Fruit fly (Drosophila melanogaster): ENCODE data around the gene rg.
A peak's percentile ranks its signal among the peaks of the same experiment; 100 is the strongest.

rg gene

DNA sequence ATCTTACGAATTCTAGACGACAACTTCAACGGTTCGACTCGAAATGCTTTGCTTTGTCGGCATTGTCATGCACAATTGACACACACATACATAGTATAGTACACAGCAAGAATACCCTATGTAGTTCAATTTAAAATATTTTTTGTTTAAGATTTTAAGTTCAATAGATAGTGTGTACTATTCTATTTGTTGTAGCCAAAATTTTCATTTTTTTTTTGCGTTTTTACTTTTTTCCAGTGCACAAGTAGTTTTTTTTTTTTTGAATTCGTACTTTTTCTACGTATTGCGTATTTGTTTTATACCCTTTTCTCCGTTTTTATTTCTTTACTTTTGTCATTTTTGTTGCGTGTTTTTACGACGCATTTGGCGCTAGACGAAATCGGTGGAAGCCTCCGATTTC, 23.6 kb upstream of the rg start (continued):
- TF ChIP-seq Poxn (GFP tag; IDR thresholded peaks at IDR 0.05) (no peak), CG1529 (GFP tag; optimal IDR thresholded peaks at IDR 0.05) (no peak), CG11398 (GFP tag; optimal IDR thresholded peaks at IDR 0.05) (no peak), CG32532 (GFP tag; IDR thresholded peaks at IDR 0.05) (no peak; the same call in 1 of the 2 replicates), CG2120 (GFP tag; optimal IDR thresholded peaks at IDR 0.05) (peak; percentile 47), CG2712 (tag; optimal IDR thresholded peaks at IDR 0.05) (peak; percentile 37), tgo (GFP tag; IDR thresholded peaks at IDR 0.05) (peak; percentile 34; the same call in 1 of the 3 replicates), lbe (GFP tag; optimal IDR thresholded peaks at IDR 0.05) (no peak), CG6254 (GFP tag; optimal IDR thresholded peaks at IDR 0.05) (no peak), CG3281 (GFP tag; optimal IDR thresholded peaks at IDR 0.05) (no peak), zen (tag; optimal IDR thresholded peaks at IDR 0.05) (no peak), HmgZ (tag; optimal IDR thresholded peaks at IDR 0.05) (no peak), ssp (GFP tag; IDR thresholded peaks at IDR 0.05) (no peak), Ets65A (GFP tag) (peak; percentile 12), CG32772 (GFP tag; IDR thresholded peaks at IDR 0.05) (peak; percentile 51), crol (GFP tag; IDR thresholded peaks at IDR 0.05) (no peak), ewg (GFP tag; optimal IDR thresholded peaks at IDR 0.05) (no peak), ind (GFP tag; optimal IDR thresholded peaks at IDR 0.05) (peak; percentile 20), CG15073 (GFP tag; optimal IDR thresholded peaks at IDR 0.05) (no peak), Sox102F (GFP tag; optimal IDR thresholded peaks at IDR 0.05) (peak; percentile 13), CG10462 (GFP tag; optimal IDR thresholded peaks at IDR 0.05) (no peak), CG14050 (GFP tag; IDR thresholded peaks at IDR 0.05) (no peak), CG12236 (GFP tag; optimal IDR thresholded peaks at IDR 0.05) (no peak), bcd (GFP tag; optimal IDR thresholded peaks at IDR 0.05) (no peak), Dref (GFP tag; IDR thresholded peaks at IDR 0.05) (no peak), CG6689 (GFP tag; IDR thresholded peaks at IDR 0.05) (peak; percentile 42), CG12104 (GFP tag; optimal IDR thresholded peaks at IDR 0.05) (no peak), grau (tag; optimal IDR thresholded peaks at IDR 0.05) (peak; percentile 41), pros (GFP tag; optimal IDR thresholded peaks at IDR 0.05) (no peak), Dbx (GFP tag; IDR thresholded peaks at IDR 0.05) (no peak), jing (GFP tag; optimal IDR thresholded peaks at IDR 0.05) (no peak), CG13424 (tag; optimal IDR thresholded peaks at IDR 0.05) (peak; percentile 8), CG9727 (GFP tag; optimal IDR thresholded peaks at IDR 0.05) (peak; percentile 24), br (optimal IDR thresholded peaks at IDR 0.05) (no peak), CG3995 (GFP tag; optimal IDR thresholded peaks at IDR 0.05) (no peak), CG1602 (GFP tag; optimal IDR thresholded peaks at IDR 0.05) (no peak), tup (GFP tag; optimal IDR thresholded peaks at IDR 0.05) (no peak), CG3065 (GFP tag; optimal IDR thresholded peaks at IDR 0.05) (no peak), hbn (GFP tag; IDR thresholded peaks at IDR 0.05; ENCODE audit: partially characterized antibody) (no peak), CG9215 (GFP tag; IDR thresholded peaks at IDR 0.05) (0 out of 2 replicates have a peak, but pooled peaks have one; percentile 16), Taf1 (GFP tag; IDR thresholded peaks at IDR 0.05) (0 out of 2 replicates have a peak, but pooled peaks have one; percentile 31), tin (GFP tag; optimal IDR thresholded peaks at IDR 0.05) (peak; percentile 2), CG12391 (tag; optimal IDR thresholded peaks at IDR 0.05) (peak; percentile 17), Sry-δ (GFP tag; optimal IDR thresholded peaks at IDR 0.05) (no peak), Med (GFP tag) (no peak), mld (GFP tag; IDR thresholded peaks at IDR 0.05; ENCODE audit: partially characterized antibody) (no peak), ara (GFP tag; IDR thresholded peaks at IDR 0.05) (no peak; the same call in 1 of the 2 replicates), pan (optimal IDR thresholded peaks at IDR 0.05) (no peak), pan (GFP tag; optimal IDR thresholded peaks at IDR 0.05 in 1 of 2, IDR thresholded peaks at IDR 0.05 in 1 of 2) (peak in 1 of 2 experiments; percentile 27), C15 (GFP tag; IDR thresholded peaks at IDR 0.05) (no peak), sima (GFP tag; optimal IDR thresholded peaks at IDR 0.05) (no peak), ci (GFP tag; IDR thresholded peaks at IDR 0.05) (0 out of 3 replicates have a peak, but pooled peaks have one; percentile 13), dan (GFP tag; IDR thresholded peaks at IDR 0.05) (no peak)

Measured in whole organism, embryonic.